Worm (Caenorhabditis elegans) whole organism, L2 larva: Measurements from ENCODE around the gene C44C1.1.

Experiments used
- Y55F3AM.14 ChIP-seq: fragments of 200-800 bp; sonication (Bioruptor generic); optimal IDR thresholded peaks from 2 replicates; lab custom pipeline; 2018; ENCODE audit warnings: mild to moderate bottlenecking, missing genetic modification characterization, missing compliant biosample characterization
- alr-1 ChIP-seq: fragments of 150-350 bp; optimal IDR thresholded peaks from 2 replicates; lab custom pipeline; 2014; ENCODE audit warnings: missing biosample characterization, missing genetic modification characterization
- ceh-82 ChIP-seq: fragments of 150-350 bp; optimal IDR thresholded peaks from 2 replicates; lab custom pipeline; 2014; ENCODE audit warnings: missing biosample characterization, missing genetic modification characterization
- elt-1 ChIP-seq: fragments of 150-350 bp; optimal IDR thresholded peaks from 2 replicates; lab custom pipeline; 2014; ENCODE audit warnings: missing biosample characterization, missing genetic modification characterization
- mab-5 ChIP-seq: fragments of 150-350 bp; optimal IDR thresholded peaks from 2 replicates; lab custom pipeline; 2014; ENCODE audit warnings: missing biosample characterization, missing genetic modification characterization
- mbf-1 ChIP-seq: sonication (generic microtip); optimal IDR thresholded peaks from 2 replicates; lab custom pipeline; 2017; ENCODE audit warnings: missing biosample characterization, missing genetic modification characterization
- nhr-129 ChIP-seq: fragments of 150-350 bp; optimal IDR thresholded peaks from 2 replicates; lab custom pipeline; 2014; ENCODE audit warnings: missing biosample characterization, missing genetic modification characterization
- nhr-21 ChIP-seq: fragments of 150-350 bp; optimal IDR thresholded peaks from 2 replicates; lab custom pipeline; 2014; ENCODE audit warnings: missing biosample characterization, missing genetic modification characterization
- nhr-237 ChIP-seq: fragments of 150-350 bp; optimal IDR thresholded peaks from 2 replicates; lab custom pipeline; 2014; ENCODE audit warnings: missing biosample characterization, missing genetic modification characterization
- snpc-4 ChIP-seq: fragments of 150-350 bp; optimal IDR thresholded peaks from 2 replicates; lab custom pipeline; 2014; ENCODE audit warnings: missing biosample characterization, missing genetic modification characterization

Gene C44C1.1

ce11 chrX:1027370-1027769 lies 46.8 kb downstream of the C44C1.1 start:
- TF ChIP-seq nhr-129: no peak
- TF ChIP-seq snpc-4 (tag; lab: Kevin White, UChicago): peak; percentile 53

ce11 chrX:1030867-1031266 lies 50.3 kb downstream of the C44C1.1 start:
- TF ChIP-seq mab-5: no peak
- no peak for TF ChIP-seq elt-1 (tag; lab: Kevin White, UChicago)
- no peak for TF ChIP-seq nhr-21
- TF ChIP-seq nhr-237 (tag; lab: Kevin White, UChicago): no peak
- no peak for TF ChIP-seq Y55F3AM.14 (GFP tag; lab: Kevin White, UChicago)
- no peak for TF ChIP-seq mbf-1 (tag; lab: Kevin White, UChicago)
- no peak for TF ChIP-seq ceh-82
- no peak for TF ChIP-seq alr-1 (tag; lab: Kevin White, UChicago)
- no peak for TF ChIP-seq snpc-4 (tag; lab: Kevin White, UChicago)
